Worm (Caenorhabditis elegans): Measurements from ENCODE around the gene lsm-7.

lsm-7 gene

ce11 chrIV:10957583-10958229 is 24.4 kb downstream of the lsm-7 start, which contains the start of gene Y69E1A.5:
Gene Y69E1A.5 (minus strand): TSS chrIV:10957655.
- TF ChIP-seq F13H6.1 (tag; optimal IDR thresholded peaks at IDR 0.05) = peak; percentile 59
- TF ChIP-seq nhr-237 (tag; optimal IDR thresholded peaks at IDR 0.05) = no peak
- no peak for TF ChIP-seq nhr-11 (tag; optimal IDR thresholded peaks at IDR 0.05)
- TF ChIP-seq nhr-21 (tag; optimal IDR thresholded peaks at IDR 0.05) = no peak
- TF ChIP-seq nhr-12 (tag; optimal IDR thresholded peaks at IDR 0.05) = no peak
- no peak for TF ChIP-seq R02D3.7 (tag; optimal IDR thresholded peaks at IDR 0.05)
- no peak for TF ChIP-seq elt-1 (tag; optimal IDR thresholded peaks at IDR 0.05)
- TF ChIP-seq zag-1 (tag; optimal IDR thresholded peaks at IDR 0.05) = no peak
- TF ChIP-seq sma-9 (GFP tag; optimal IDR thresholded peaks at IDR 0.05) = peak; percentile 45
- TF ChIP-seq sma-9 (tag; optimal IDR thresholded peaks at IDR 0.05) = no peak
- TF ChIP-seq nhr-6 (tag; optimal IDR thresholded peaks at IDR 0.05) = no peak
- no peak for TF ChIP-seq snpc-4 (tag; optimal IDR thresholded peaks at IDR 0.05)
- TF ChIP-seq lin-11 (tag; optimal IDR thresholded peaks at IDR 0.05) = no peak

ce11 chrIV:10958230-10958588 is 24.9 kb downstream of the lsm-7 start, which contains the start of gene sri-19:
Gene sri-19 (plus strand): TSS chrIV:10958372.
- TF ChIP-seq lin-13 (GFP tag; optimal IDR thresholded peaks at IDR 0.05) (no peak), nhr-11 (tag; optimal IDR thresholded peaks at IDR 0.05) (no peak), ZK546.5 (tag; optimal IDR thresholded peaks at IDR 0.05) (no peak), unc-55 (GFP tag; optimal IDR thresholded peaks at IDR 0.05) (no peak), peb-1 (tag; optimal IDR thresholded peaks at IDR 0.05) (no peak), egl-27 (tag; optimal IDR thresholded peaks at IDR 0.05) (no peak), nhr-25 (tag; optimal IDR thresholded peaks at IDR 0.05) (no peak), nhr-6 (tag; optimal IDR thresholded peaks at IDR 0.05) (no peak), snpc-4 (tag; optimal IDR thresholded peaks at IDR 0.05) (no peak), gmeb-1 (tag; optimal IDR thresholded peaks at IDR 0.05) (no peak), ama-1 (optimal IDR thresholded peaks at IDR 0.05) (no peak), unc-39 (tag; optimal IDR thresholded peaks at IDR 0.05) (no peak), nhr-237 (tag; optimal IDR thresholded peaks at IDR 0.05) (no peak), sem-4 (tag; optimal IDR thresholded peaks at IDR 0.05) (no peak)

ce11 chrIV:10964688-10965087 is 31.4 kb downstream of the lsm-7 start:
- TF ChIP-seq elt-1 (tag; optimal IDR thresholded peaks at IDR 0.05) (no peak), fos-1 (tag; optimal IDR thresholded peaks at IDR 0.05) (peak; percentile 33), R02D3.7 (tag; optimal IDR thresholded peaks at IDR 0.05) (no peak), ceh-16 (tag; optimal IDR thresholded peaks at IDR 0.05) (no peak), sma-9 (GFP tag; optimal IDR thresholded peaks at IDR 0.05) (peak; percentile 82), sma-9 (tag; optimal IDR thresholded peaks at IDR 0.05) (no peak), zag-1 (tag; optimal IDR thresholded peaks at IDR 0.05) (no peak), lin-13 (GFP tag; optimal IDR thresholded peaks at IDR 0.05) (no peak)

ce11 chrIV:10966359-10966758 is 33.1 kb downstream of the lsm-7 start, which contains the start of the genes aqp-3 and Y69E1A.8:
Gene aqp-3 (minus strand): TSS chrIV:10966459.
Gene Y69E1A.8 (plus strand): TSS chrIV:10966604.
- TF ChIP-seq ceh-16 (tag; optimal IDR thresholded peaks at IDR 0.05) = no peak
- TF ChIP-seq ztf-11 (tag; optimal IDR thresholded peaks at IDR 0.05) = no peak
- TF ChIP-seq elt-3 (tag; optimal IDR thresholded peaks at IDR 0.05) = no peak
- TF ChIP-seq dmd-4 (tag; optimal IDR thresholded peaks at IDR 0.05) = no peak
- no peak for TF ChIP-seq nhr-25 (tag; optimal IDR thresholded peaks at IDR 0.05)
- no peak for TF ChIP-seq unc-55 (GFP tag; optimal IDR thresholded peaks at IDR 0.05)
- TF ChIP-seq lin-11 (tag; optimal IDR thresholded peaks at IDR 0.05) = no peak
- no peak for TF ChIP-seq nhr-77 (tag; optimal IDR thresholded peaks at IDR 0.05)
- no peak for TF ChIP-seq R02D3.7 (tag; optimal IDR thresholded peaks at IDR 0.05)
- no peak for TF ChIP-seq nhr-21 (tag; optimal IDR thresholded peaks at IDR 0.05)
- TF ChIP-seq nhr-23 (tag; optimal IDR thresholded peaks at IDR 0.05) = no peak
- no peak for TF ChIP-seq gmeb-1 (tag; optimal IDR thresholded peaks at IDR 0.05)
- no peak for TF ChIP-seq mbf-1 (tag; optimal IDR thresholded peaks at IDR 0.05)
- TF ChIP-seq nhr-6 (tag; optimal IDR thresholded peaks at IDR 0.05) = no peak
- no peak for TF ChIP-seq lin-39 (tag; optimal IDR thresholded peaks at IDR 0.05)
- no peak for TF ChIP-seq alr-1 (tag; optimal IDR thresholded peaks at IDR 0.05)
- no peak for TF ChIP-seq F13H6.1 (tag; optimal IDR thresholded peaks at IDR 0.05)
- TF ChIP-seq Y55F3AM.14 (GFP tag; optimal IDR thresholded peaks at IDR 0.05) = no peak
- no peak for TF ChIP-seq C34F6.9 (tag; optimal IDR thresholded peaks at IDR 0.05)
- TF ChIP-seq ztf-4 (tag; optimal IDR thresholded peaks at IDR 0.05) = no peak

Data from whole organism, L2 larva.